Worm (Caenorhabditis elegans) whole organism, L1 larva: ENCODE results near the gene rnp-5.

ENCODE experiments used
- C16A3.4 ChIP-seq: fragments of 150-350 bp; optimal IDR thresholded peaks from 2 replicates; lab custom pipeline; 2014; ENCODE audit warnings: missing biosample characterization, missing genetic modification characterization
- aha-1 ChIP-seq: fragments of 150-350 bp; optimal IDR thresholded peaks from 2 replicates; lab custom pipeline; 2014; ENCODE audit warnings: missing biosample characterization, missing genetic modification characterization
- fkh-10 ChIP-seq: sonication (generic microtip); optimal IDR thresholded peaks from 2 replicates; lab custom pipeline; 2017; ENCODE audit warnings: missing biosample characterization, missing genetic modification reagents, missing genetic modification characterization
- mef-2 ChIP-seq: fragments of 150-350 bp; optimal IDR thresholded peaks from 2 replicates; lab custom pipeline; 2014; ENCODE audit warnings: missing biosample characterization, missing genetic modification characterization
- pqm-1 ChIP-seq: sonication (generic microtip); optimal IDR thresholded peaks from 3 replicates; lab custom pipeline; 2017; ENCODE audit warnings: missing biosample characterization, missing genetic modification characterization
- snpc-4 ChIP-seq: fragments of 150-350 bp; optimal IDR thresholded peaks from 2 replicates; lab custom pipeline; 2014; ENCODE audit warnings: missing biosample characterization, missing genetic modification characterization
- unc-62 ChIP-seq: fragments of 150-350 bp; optimal IDR thresholded peaks from 2 replicates; lab custom pipeline; 2014; ENCODE audit warnings: missing biosample characterization, missing genetic modification reagents, missing genetic modification characterization

DNA sequence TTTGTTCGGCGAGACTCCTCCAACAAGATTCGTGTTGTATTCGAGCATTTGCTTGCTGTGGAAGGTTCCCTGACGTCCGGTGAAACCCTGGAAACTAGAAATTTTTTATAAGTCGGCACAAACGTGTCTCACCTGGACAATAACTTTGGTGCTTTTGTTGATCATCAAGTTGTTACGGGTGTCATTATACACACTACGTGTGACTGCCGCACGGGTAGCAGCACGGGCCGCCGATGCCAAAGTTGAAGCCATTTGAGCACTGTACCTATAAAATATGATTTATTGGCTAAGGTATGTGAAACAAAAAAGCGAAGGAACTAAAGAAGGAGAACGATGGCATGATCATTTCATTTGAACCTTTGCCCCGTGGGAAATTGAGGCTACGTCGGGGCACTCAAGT, 47.4 kb upstream of the rnp-5 start, which contains the start of gene sucl-2:
- TF ChIP-seq aha-1 (tag; lab: Kevin White, UChicago) = no peak
- no peak for TF ChIP-seq unc-62 (GFP tag; lab: Kevin White, UChicago)
- no peak for TF ChIP-seq snpc-4 (tag; lab: Kevin White, UChicago)
- TF ChIP-seq C16A3.4 (tag; lab: Kevin White, UChicago) = no peak
- no peak for TF ChIP-seq mef-2 (tag; lab: Kevin White, UChicago)
- no peak for TF ChIP-seq fkh-10
- TF ChIP-seq pqm-1 (tag; lab: Kevin White, UChicago) = no peak
